Worm (Caenorhabditis elegans): ENCODE results near the gene K01A2.10.

ce11 chrII:296911-297440 lies 25.9 kb downstream of the K01A2.10 start, which contains the start of the genes clec-117 and B0432.1:
- TF ChIP-seq elt-3 (tag; optimal IDR thresholded peaks at IDR 0.05) (no peak), lsy-2 (tag; optimal IDR thresholded peaks at IDR 0.05) (no peak), nhr-237 (tag; optimal IDR thresholded peaks at IDR 0.05) (no peak), nhr-12 (tag; optimal IDR thresholded peaks at IDR 0.05) (no peak), snpc-4 (tag; optimal IDR thresholded peaks at IDR 0.05) (no peak), unc-62 (GFP tag; optimal IDR thresholded peaks at IDR 0.05) (no peak), ceh-83 (GFP tag; optimal IDR thresholded peaks at IDR 0.05) (no peak), elt-1 (tag; optimal IDR thresholded peaks at IDR 0.05; ENCODE audit: borderline replicate concordance, insufficient read depth) (no peak), mep-1 (tag; optimal IDR thresholded peaks at IDR 0.05) (no peak), nhr-76 (tag; optimal IDR thresholded peaks at IDR 0.05) (no peak), ceh-39 (tag; optimal IDR thresholded peaks at IDR 0.05) (no peak)
